Worm (Caenorhabditis elegans): Measurements from ENCODE around the gene clk-1.

ce11 chrIII:5301786-5302268 lies 24.1 kb downstream of the clk-1 start, which contains the start of the genes T15B12.2 and F52C9.5:
- TF ChIP-seq flt-1 (GFP tag; IDR thresholded peaks at IDR 0.05) = no peak
- no peak for TF ChIP-seq ama-1 (optimal IDR thresholded peaks at IDR 0.05)
- no peak for TF ChIP-seq sea-1 (GFP tag; conservative IDR thresholded peaks at IDR 0.05)
- no peak for TF ChIP-seq ets-7 (tag; optimal IDR thresholded peaks at IDR 0.05)
- no peak for TF ChIP-seq tbx-37 (GFP tag; conservative IDR thresholded peaks at IDR 0.05)
